Fruit fly (Drosophila melanogaster) whole organism, adult: Measurements from ENCODE around the gene Cyp4e3.

ENCODE experiments used
- CG11617 ChIP-seq: fragments of 200-800 bp; sonication (Bioruptor generic); optimal IDR thresholded peaks from 2 replicates; lab custom pipeline; 2017; ENCODE audit warnings: mild to moderate bottlenecking, missing biosample characterization, missing genetic modification reagents, missing genetic modification characterization
- CG12768 ChIP-seq: fragments of 200-800 bp; sonication (Bioruptor generic); optimal IDR thresholded peaks from 2 replicates; lab custom pipeline; 2017; ENCODE audit warnings: missing biosample characterization, missing genetic modification characterization, mild to moderate bottlenecking, moderate library complexity, missing genetic modification reagents
- CG14711 ChIP-seq: fragments of 200-800 bp; sonication (Bioruptor generic); optimal IDR thresholded peaks from 2 replicates; lab custom pipeline; 2018; ENCODE audit warnings: missing biosample characterization, mild to moderate bottlenecking, missing genetic modification characterization, moderate library complexity
- CG1620 ChIP-seq: fragments of 200-800 bp; sonication (Bioruptor generic); optimal IDR thresholded peaks from 2 replicates; lab custom pipeline; 2016; ENCODE audit warnings: missing biosample characterization, missing genetic modification characterization
- CG33017 ChIP-seq: fragments of 200-800 bp; sonication (Bioruptor generic); optimal IDR thresholded peaks from 2 replicates; lab custom pipeline; 2018; ENCODE audit warnings: missing biosample characterization, mild to moderate bottlenecking, missing genetic modification characterization, moderate library complexity
- CG5204 ChIP-seq: fragments of 200-800 bp; sonication (Bioruptor generic); optimal IDR thresholded peaks from 2 replicates; lab custom pipeline; 2016; ENCODE audit warnings: missing biosample characterization, missing genetic modification characterization
- CG7045 ChIP-seq: fragments of 200-800 bp; sonication (Bioruptor generic); optimal IDR thresholded peaks from 2 replicates; lab custom pipeline; 2017; ENCODE audit warnings: missing biosample characterization, mild to moderate bottlenecking, missing genetic modification characterization
- CG7101 ChIP-seq: fragments of 200-800 bp; sonication (Bioruptor generic); optimal IDR thresholded peaks from 2 replicates; lab custom pipeline; 2018; ENCODE audit warnings: missing biosample characterization, mild to moderate bottlenecking, missing genetic modification characterization, moderate library complexity
- Clk ChIP-seq: fragments of 200-800 bp; sonication (Bioruptor generic); optimal IDR thresholded peaks from 2 replicates; lab custom pipeline; 2017; ENCODE audit warnings: missing biosample characterization, missing genetic modification characterization
- Hr96 ChIP-seq: fragments of 200-800 bp; sonication (Bioruptor generic); optimal IDR thresholded peaks from 2 replicates; lab custom pipeline; 2016; ENCODE audit warnings: missing biosample characterization, missing genetic modification characterization
- Mnt ChIP-seq: fragments of 200-800 bp; sonication (Bioruptor generic); optimal IDR thresholded peaks from 2 replicates; lab custom pipeline; 2016; ENCODE audit warnings: missing biosample characterization, mild to moderate bottlenecking, missing genetic modification characterization
- bab1 ChIP-seq: fragments of 200-800 bp; sonication (Bioruptor generic); optimal IDR thresholded peaks from 3 replicates; lab custom pipeline; 2019; ENCODE audit warnings: missing biosample characterization, mild to moderate bottlenecking, missing genetic modification characterization, moderate library complexity
- cic ChIP-seq: fragments of 200-800 bp; sonication (Bioruptor generic); optimal IDR thresholded peaks from 2 replicates; lab custom pipeline; 2017; ENCODE audit warnings: missing biosample characterization, mild to moderate bottlenecking, missing genetic modification characterization, moderate library complexity
- cnc ChIP-seq, 2 experiments: fragments of >200 bp; optimal IDR thresholded peaks; 2 replicates each; lab custom pipeline; 2017
- kay ChIP-seq: fragments of 200-800 bp; sonication (Bioruptor generic); peaks from one replicate; lab custom pipeline; 2016; ENCODE audit warnings: missing biosample characterization, missing genetic modification characterization, borderline replicate concordance
- ovo ChIP-seq: fragments of 200-800 bp; sonication (Bioruptor generic); optimal IDR thresholded peaks from 2 replicates; lab custom pipeline; 2016; ENCODE audit warnings: missing biosample characterization, missing genetic modification characterization
- pad ChIP-seq: fragments of 200-800 bp; sonication (Bioruptor generic); optimal IDR thresholded peaks from 3 replicates; lab custom pipeline; 2017; ENCODE audit warnings: missing biosample characterization, missing genetic modification characterization, mild to moderate bottlenecking, moderate library complexity, missing genetic modification reagents
- toe ChIP-seq: fragments of 200-800 bp; sonication (Bioruptor generic); optimal IDR thresholded peaks from 2 replicates; lab custom pipeline; 2016; ENCODE audit warnings: missing biosample characterization, missing genetic modification characterization

Cyp4e3 gene

dm6 chr2L:9739685-9740084 lies 10.2 kb downstream of the Cyp4e3 start:
- no peak for TF ChIP-seq CG5204 (GFP tag; lab: Kevin White, UChicago)
- no peak for TF ChIP-seq Hr96 (GFP tag; lab: Kevin White, UChicago)

DNA sequence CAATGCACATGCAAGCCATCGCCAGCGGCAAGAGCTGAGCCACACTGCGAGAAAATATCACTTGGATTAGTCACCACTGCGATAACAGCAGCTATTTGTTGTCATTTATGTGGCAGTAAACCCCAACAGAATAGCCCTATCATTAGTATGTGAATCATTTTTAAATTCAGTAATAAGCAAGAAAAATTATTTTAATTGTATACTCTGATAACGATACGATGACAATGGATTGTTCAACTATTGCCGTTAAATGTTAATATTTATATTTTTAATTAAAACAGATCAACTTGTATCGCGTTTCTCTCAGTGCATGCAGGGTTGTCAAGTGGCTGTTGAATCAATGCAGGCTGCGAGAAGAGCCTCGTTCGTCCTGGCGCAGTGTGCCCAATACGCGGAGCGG lies 12.1 kb downstream of the Cyp4e3 start:
- TF ChIP-seq CG7045 (GFP tag; lab: Kevin White, UChicago) (peak; percentile 34), CG12768 (GFP tag; lab: Kevin White, UChicago) (no peak), CG5204 (GFP tag; lab: Kevin White, UChicago) (peak; percentile 21), CG7101 (peak; percentile 18), toe (GFP tag; lab: Kevin White, UChicago) (peak; percentile 16), CG33017 (tag; lab: Kevin White, UChicago) (peak; percentile 15), bab1 (GFP tag; lab: Kevin White, UChicago) (no peak)

dm6 chr2L:9737360-9737759 lies 12.5 kb downstream of the Cyp4e3 start:
- peak; percentile 52 for TF ChIP-seq kay
- TF ChIP-seq CG14711 (tag; lab: Kevin White, UChicago) = no peak

- TF ChIP-seq ovo (GFP tag; lab: Kevin White, UChicago) = no peak
- TF ChIP-seq CG12768 (GFP tag; lab: Kevin White, UChicago) = no peak
- TF ChIP-seq Clk (GFP tag; lab: Kevin White, UChicago) = no peak
- no peak for TF ChIP-seq pad
- no peak for TF ChIP-seq cic (GFP tag; lab: Kevin White, UChicago)
- TF ChIP-seq kay = peak; percentile 85
Observed at dm6 chr2L:9736000-9736695, 13.7 kb downstream of the Cyp4e3 start, which contains the start of gene CG13117. CG13117 (plus strand) TSS chr2L:9736645.

DNA sequence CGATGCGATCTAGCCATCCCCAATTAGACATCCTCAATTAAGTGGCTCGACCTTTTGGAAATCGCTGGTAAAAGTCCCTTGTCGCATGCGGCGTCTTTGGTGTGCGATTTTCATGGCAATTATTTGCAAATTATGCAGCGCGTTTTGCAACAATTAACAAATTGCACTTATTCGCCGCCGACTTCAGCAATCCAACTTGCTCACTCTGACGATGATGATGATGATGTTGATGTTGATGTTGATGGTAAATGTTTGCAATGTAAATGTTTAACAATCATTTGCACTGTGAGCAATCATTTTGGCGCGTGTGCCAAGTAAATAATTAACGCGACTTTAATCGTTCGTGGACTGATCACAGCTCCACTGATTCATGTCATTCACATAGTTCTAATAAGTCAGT lies 15.7 kb downstream of the Cyp4e3 start:
- TF ChIP-seq CG1620 (GFP tag; lab: Kevin White, UChicago) = no peak
- no peak for TF ChIP-seq CG7101
- no peak for TF ChIP-seq CG14711 (tag; lab: Kevin White, UChicago)
- TF ChIP-seq pad = no peak
- no peak for TF ChIP-seq cnc (optimal IDR thresholded peaks at IDR 0.05; lab: Kevin White, UChicago)

- TF ChIP-seq CG14711 (tag; lab: Kevin White, UChicago) = no peak
Observed at dm6 chr2L:9731269-9731668, 18.6 kb downstream of the Cyp4e3 start.

dm6 chr2L:9729618-9730284 lies 20.1 kb downstream of the Cyp4e3 start, which contains the start of gene CG13116:
CG13116 (plus strand) TSS chr2L:9729940.
- TF ChIP-seq CG12768 (GFP tag; lab: Kevin White, UChicago) (peak; percentile 12), cnc (optimal IDR thresholded peaks at IDR 0.05; lab: Kevin White, UChicago) (no peak)

dm6 chr2L:9728791-9729190 lies 21.1 kb downstream of the Cyp4e3 start:
- peak in 1 of 2 experiments; percentile 63 for TF ChIP-seq cnc (optimal IDR thresholded peaks at IDR 0.05; lab: Kevin White, UChicago)
- TF ChIP-seq cic (GFP tag; lab: Kevin White, UChicago) = peak; percentile 84
- no peak for TF ChIP-seq CG11617 (GFP tag; lab: Kevin White, UChicago)

- TF ChIP-seq cic (GFP tag; lab: Kevin White, UChicago) = no peak
- no peak for TF ChIP-seq Hr96 (GFP tag; lab: Kevin White, UChicago)
- no peak for TF ChIP-seq cnc (optimal IDR thresholded peaks at IDR 0.05; lab: Kevin White, UChicago)
- TF ChIP-seq CG14711 (tag; lab: Kevin White, UChicago) = no peak
- TF ChIP-seq bab1 (GFP tag; lab: Kevin White, UChicago) = peak; percentile 55
- TF ChIP-seq Mnt (GFP tag; lab: Kevin White, UChicago) = peak; percentile 81
Observed at dm6 chr2L:9711107-9711585, 38.7 kb downstream of the Cyp4e3 start, which contains the start of gene CG4364. CG4364 (minus strand) TSS chr2L:9711271.
